Worm (Caenorhabditis elegans) whole organism, midembryonic: Measurements from ENCODE around the gene npp-8.

Source experiments
- T22C8.4 ChIP-seq: fragments of 200-800 bp; sonication (Bioruptor generic); IDR thresholded peaks from 2 replicates; pipeline ENCODE4 v1.3.6; 2022; ENCODE audit warnings: missing genetic modification characterization, missing compliant biosample characterization
- cog-1 ChIP-seq: sonication (generic microtip); optimal IDR thresholded peaks from 2 replicates; lab custom pipeline; 2016; ENCODE audit warnings: missing genetic modification characterization, missing compliant biosample characterization
- flt-1 ChIP-seq: fragments of 200-800 bp; sonication (Bioruptor generic); IDR thresholded peaks from 2 replicates; pipeline ENCODE4 v1.3.6; 2022; ENCODE audit warnings: missing genetic modification characterization, missing compliant biosample characterization
- klf-2 ChIP-seq: fragments of 200-800 bp; sonication (Bioruptor generic); conservative IDR thresholded peaks from 2 replicates; pipeline ENCODE4 v1.3.6; 2022; ENCODE audit warnings: missing genetic modification reagents, missing genetic modification characterization, missing compliant biosample characterization
- ztf-23 ChIP-seq: fragments of 200-800 bp; sonication (Bioruptor generic); IDR thresholded peaks from 2 replicates; pipeline ENCODE4 v1.3.6; 2022; ENCODE audit warnings: missing genetic modification reagents, missing genetic modification characterization, missing compliant biosample characterization
- ztf-29 ChIP-seq: fragments of 200-800 bp; sonication (Bioruptor generic); IDR thresholded peaks from 2 replicates; pipeline ENCODE4 v1.3.6; 2022; ENCODE audit warnings: missing genetic modification reagents, missing genetic modification characterization, missing compliant biosample characterization

DNA sequence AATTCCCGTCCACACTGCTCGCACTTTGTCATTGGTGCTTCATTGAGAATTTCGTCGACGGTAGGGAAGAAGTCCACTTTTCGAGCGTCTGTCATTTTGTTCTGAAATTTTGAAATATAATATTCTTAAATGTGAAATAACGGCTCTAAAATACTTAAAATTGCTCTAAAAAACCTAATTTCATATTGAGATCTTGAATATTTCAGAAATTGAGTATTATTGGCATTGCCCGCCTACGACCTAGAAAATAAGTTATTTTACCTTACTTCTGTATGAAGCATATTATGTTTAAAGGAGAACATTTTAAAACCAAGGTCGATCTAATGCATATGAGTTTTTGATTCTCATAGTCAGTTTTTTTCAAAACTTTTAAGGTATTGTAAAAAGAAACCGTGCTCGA, 45.5 kb downstream of the npp-8 start, which contains the start of gene C34H4.5:
- no peak for TF ChIP-seq flt-1 (GFP tag; lab: Robert Waterston, UW)
- no peak for TF ChIP-seq ztf-23 (GFP tag; lab: Robert Waterston, UW)
- TF ChIP-seq klf-2 (GFP tag; lab: Robert Waterston, UW), result no peak
- no peak for TF ChIP-seq ztf-29 (GFP tag; lab: Robert Waterston, UW)
- TF ChIP-seq T22C8.4, result no peak
- TF ChIP-seq cog-1 (tag; lab: Kevin White, UChicago), result no peak
